Fruit fly (Drosophila melanogaster) Kc167 (cell line): ENCODE results near the gene Lamtor4.

ENCODE experiments used
- Myc ChIP-seq: fragments of >200 bp; optimal IDR thresholded peaks from 2 replicates; lab custom pipeline; 2017; ENCODE audit warnings: missing external identifiers
- insv ChIP-seq: fragments of >200 bp; optimal IDR thresholded peaks from 3 replicates; lab custom pipeline; 2018; ENCODE audit warnings: missing external identifiers

DNA sequence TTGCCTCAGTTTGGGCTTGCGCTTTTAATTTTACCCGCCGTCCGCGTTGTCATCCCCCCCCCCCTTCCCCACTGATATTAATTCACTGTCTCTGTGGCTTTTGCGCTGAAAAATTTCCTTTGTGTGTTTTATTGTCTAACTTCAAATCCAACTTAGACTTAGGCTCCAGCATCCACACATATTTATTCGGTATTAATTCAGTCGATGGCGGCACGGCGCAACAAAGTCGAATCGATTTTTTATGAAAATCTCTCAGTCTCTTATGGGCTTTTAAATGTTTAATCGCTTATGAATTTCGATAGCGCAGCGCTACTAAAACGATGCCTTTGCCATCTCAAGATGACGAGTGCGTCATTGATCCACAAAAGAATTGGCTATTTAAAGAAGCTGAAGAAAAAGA, 20.7 kb upstream of the Lamtor4 start:
- TF ChIP-seq Myc (lab: Kevin White, UChicago) (no peak), insv (lab: Kevin White, UChicago) (no peak)
